Worm (Caenorhabditis elegans): ENCODE data around the gene cri-3.

Gene cri-3

DNA sequence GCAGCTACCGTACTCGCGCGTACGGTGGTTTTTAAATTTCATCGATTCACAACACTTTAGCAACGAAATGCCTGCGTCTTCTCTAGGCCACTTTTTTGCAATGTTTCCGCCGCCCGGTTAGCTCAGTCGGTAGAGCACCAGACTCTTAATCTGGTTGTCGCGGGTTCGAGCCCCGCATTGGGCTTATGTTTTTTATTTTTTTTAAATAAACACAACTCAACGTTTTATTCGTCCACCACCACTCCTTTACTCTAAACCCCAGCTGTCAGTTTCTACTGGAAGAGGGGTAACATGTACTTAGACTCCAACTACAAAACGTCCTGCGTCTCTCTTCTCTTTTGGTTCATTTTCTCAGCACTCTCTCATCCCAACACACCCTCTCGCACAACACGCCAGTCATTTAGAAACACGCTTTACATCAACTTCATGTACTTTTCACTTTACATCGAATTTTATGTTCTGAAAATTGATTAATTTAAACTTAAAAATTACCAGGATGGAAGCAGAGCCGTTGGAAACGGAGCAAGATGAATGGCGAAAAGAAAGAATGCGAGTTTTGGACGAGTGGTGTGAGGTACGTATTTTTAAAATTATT lies 6.6 kb upstream of the cri-3 start, which contains the start of the genes elmd-1 and hecw-1 (continued):
- peak; percentile 45; the same call in 1 of the 2 replicates for TF ChIP-seq B0019.2 (GFP tag; conservative IDR thresholded peaks at IDR 0.05)
- TF ChIP-seq rec-8 (tag; optimal IDR thresholded peaks at IDR 0.05): no peak
- TF ChIP-seq C17E4.6 (GFP tag; IDR thresholded peaks at IDR 0.05): no peak
- no peak for TF ChIP-seq efl-1 (GFP tag; optimal IDR thresholded peaks at IDR 0.05)
- TF ChIP-seq mes-4 (tag; optimal IDR thresholded peaks at IDR 0.05): no peak
- TF ChIP-seq attf-5 (GFP tag; optimal IDR thresholded peaks at IDR 0.05): peak; percentile 56

DNA sequence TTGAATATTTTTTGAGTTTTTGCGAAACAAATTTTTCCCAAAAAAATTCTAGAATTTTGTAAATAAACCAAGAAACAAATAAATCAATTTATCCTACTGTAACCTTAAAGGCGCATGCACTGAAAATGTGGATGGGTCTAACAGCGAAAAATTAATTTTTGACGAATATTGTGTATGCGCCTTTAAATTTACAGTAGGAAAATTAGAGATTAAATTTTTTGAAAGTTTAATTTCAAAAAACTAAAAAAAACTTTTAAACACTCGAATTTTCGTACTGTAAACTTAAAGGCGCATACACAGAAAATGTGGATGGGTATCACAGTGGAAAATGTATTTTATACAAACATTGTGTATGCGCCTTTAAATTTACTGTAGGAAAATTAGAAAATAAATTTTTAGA lies 6.0 kb upstream of the cri-3 start:
- TF ChIP-seq madf-6 (GFP tag; IDR thresholded peaks at IDR 0.05): peak; percentile 98
- no peak for TF ChIP-seq sdz-38 (tag; optimal IDR thresholded peaks at IDR 0.05)
- TF ChIP-seq unc-130 (GFP tag; optimal IDR thresholded peaks at IDR 0.05): no peak
- TF ChIP-seq pbrm-1 (GFP tag; IDR thresholded peaks at IDR 0.05): peak; percentile 57; the same call in 1 of the 2 replicates
- TF ChIP-seq F52B5.7 (tag; optimal IDR thresholded peaks at IDR 0.05): no peak
- TF ChIP-seq F33H1.4 (GFP tag; IDR thresholded peaks at IDR 0.05): peak; percentile 98
- peak; percentile 22; the same call in 1 of the 2 replicates for TF ChIP-seq dox-1 (GFP tag; IDR thresholded peaks at IDR 0.05)
- TF ChIP-seq nhr-120 (GFP tag; IDR thresholded peaks at IDR 0.05): no peak
- TF ChIP-seq nfya-2 (GFP tag; IDR thresholded peaks at IDR 0.05): no peak
- no peak for TF ChIP-seq tbx-9 (tag; optimal IDR thresholded peaks at IDR 0.05; ENCODE audit: borderline replicate concordance)
- TF ChIP-seq attf-3 (GFP tag; conservative IDR thresholded peaks at IDR 0.05): no peak
- peak; percentile 51 for TF ChIP-seq rcor-1 (GFP tag; IDR thresholded peaks at IDR 0.05)
- no peak for TF ChIP-seq ztf-6 (GFP tag; IDR thresholded peaks at IDR 0.05)
- peak; percentile 28 for TF ChIP-seq snpc-1.3 (tag; optimal IDR thresholded peaks at IDR 0.05; ENCODE audit: insufficient read depth)
- no peak for TF ChIP-seq ceh-58 (GFP tag; IDR thresholded peaks at IDR 0.05)
- no peak for TF ChIP-seq madf-3 (GFP tag; IDR thresholded peaks at IDR 0.05)
- no peak for TF ChIP-seq ccch-3 (GFP tag; optimal IDR thresholded peaks at IDR 0.05)
- TF ChIP-seq ztf-3 (GFP tag; optimal IDR thresholded peaks at IDR 0.05): no peak
- TF ChIP-seq cebp-1 (GFP tag; IDR thresholded peaks at IDR 0.05): no peak
- no peak for TF ChIP-seq cebp-1 (tag; optimal IDR thresholded peaks at IDR 0.05)
- TF ChIP-seq him-1 (tag; optimal IDR thresholded peaks at IDR 0.05): peak; percentile 83
- no peak for TF ChIP-seq F23B12.7 (tag; optimal IDR thresholded peaks at IDR 0.05; ENCODE audit: insufficient read depth)
- TF ChIP-seq lag-1 (GFP tag; IDR thresholded peaks at IDR 0.05): no peak
- TF ChIP-seq snpc-4 (GFP tag; optimal IDR thresholded peaks at IDR 0.05): no peak
- no peak for TF ChIP-seq snpc-4 (tag; optimal IDR thresholded peaks at IDR 0.05)
- no peak for TF ChIP-seq nhr-90 (tag; optimal IDR thresholded peaks at IDR 0.05)
- 0 out of 2 replicates have a peak, but pooled peaks have one; percentile 36 for TF ChIP-seq nfyb-1 (GFP tag; IDR thresholded peaks at IDR 0.05)
- peak; percentile 65 for TF ChIP-seq snpc-3.4 (tag; optimal IDR thresholded peaks at IDR 0.05)
- TF ChIP-seq let-607 (tag; optimal IDR thresholded peaks at IDR 0.05): no peak
- TF ChIP-seq nhr-179 (tag; optimal IDR thresholded peaks at IDR 0.05): no peak
- TF ChIP-seq ceh-100 (GFP tag; IDR thresholded peaks at IDR 0.05): 0 out of 2 replicates have a peak, but pooled peaks have one; percentile 27
- peak; percentile 93 for TF ChIP-seq D2030.7 (GFP tag; IDR thresholded peaks at IDR 0.05)
- no peak for TF ChIP-seq lin-40 (tag; optimal IDR thresholded peaks at IDR 0.05)
- TF ChIP-seq ekl-4 (GFP tag; IDR thresholded peaks at IDR 0.05): 0 out of 2 replicates have a peak, but pooled peaks have one; percentile 40
- no peak for TF ChIP-seq F22D6.2 (tag; optimal IDR thresholded peaks at IDR 0.05)
- TF ChIP-seq ets-4 (GFP tag; optimal IDR thresholded peaks at IDR 0.05): no peak
- peak; percentile 27 for TF ChIP-seq dpl-1 (GFP tag; optimal IDR thresholded peaks at IDR 0.05)
- TF ChIP-seq F49E8.2 (tag; optimal IDR thresholded peaks at IDR 0.05; ENCODE audit: insufficient read depth): peak; percentile 85
- TF ChIP-seq B0019.2 (GFP tag; conservative IDR thresholded peaks at IDR 0.05): 0 out of 2 replicates have a peak, but pooled peaks have one; percentile 7
- TF ChIP-seq madf-8 (GFP tag; conservative IDR thresholded peaks at IDR 0.05): peak; percentile 91
